Fruit fly (Drosophila melanogaster) whole organism, pupa: Measurements from ENCODE around the gene CG42763.

Experiments
- CG10348 ChIP-seq: fragments of 200-800 bp; sonication (Bioruptor generic); IDR thresholded peaks from 2 replicates; pipeline ENCODE4 v1.3.6; 2022; ENCODE audit warnings: missing biosample characterization, missing genetic modification characterization
- CG12605 ChIP-seq: fragments of 200-800 bp; sonication (Bioruptor generic); IDR thresholded peaks from 2 replicates; pipeline ENCODE4 v1.3.6; 2022; ENCODE audit warnings: missing biosample characterization, missing genetic modification characterization
- CG13204 ChIP-seq: fragments of 200-800 bp; sonication (Bioruptor generic); optimal IDR thresholded peaks from 2 replicates; lab custom pipeline; 2018; ENCODE audit warnings: missing biosample characterization, mild to moderate bottlenecking, missing genetic modification characterization, moderate library complexity
- CG14655 ChIP-seq: fragments of 200-800 bp; sonication (Bioruptor generic); optimal IDR thresholded peaks from 3 replicates; lab custom pipeline; 2017; ENCODE audit warnings: mild to moderate bottlenecking, missing biosample characterization, missing genetic modification reagents, missing genetic modification characterization
- CG15710 ChIP-seq: fragments of 200-800 bp; sonication (Bioruptor generic); optimal IDR thresholded peaks from 2 replicates; lab custom pipeline; 2018; ENCODE audit warnings: missing biosample characterization, mild to moderate bottlenecking, missing genetic modification characterization, moderate library complexity
- CG17806 ChIP-seq: fragments of 200-800 bp; sonication (Bioruptor generic); optimal IDR thresholded peaks from 2 replicates; lab custom pipeline; 2018; ENCODE audit warnings: missing biosample characterization, mild to moderate bottlenecking, missing genetic modification characterization, moderate library complexity
- CG32121 ChIP-seq: fragments of 200-800 bp; sonication (Bioruptor generic); IDR thresholded peaks from 2 replicates; pipeline ENCODE4 v1.3.6; 2022; ENCODE audit warnings: missing biosample characterization, missing genetic modification characterization
- CG34367 ChIP-seq: fragments of 200-800 bp; sonication (Bioruptor generic); optimal IDR thresholded peaks from 2 replicates; lab custom pipeline; 2018; ENCODE audit warnings: missing biosample characterization, mild to moderate bottlenecking, missing genetic modification characterization
- CG4496 ChIP-seq: fragments of 200-800 bp; sonication (Bioruptor generic); IDR thresholded peaks from 3 replicates; pipeline ENCODE4 v1.3.6; 2022; ENCODE audit warnings: missing biosample characterization, missing genetic modification characterization
- CG8159 ChIP-seq: fragments of 200-800 bp; sonication (Bioruptor generic); optimal IDR thresholded peaks from 3 replicates; lab custom pipeline; 2018; ENCODE audit warnings: missing biosample characterization, mild to moderate bottlenecking, missing genetic modification characterization, moderate library complexity
- CG8301 ChIP-seq: fragments of 200-800 bp; sonication (Bioruptor generic); optimal IDR thresholded peaks from 2 replicates; lab custom pipeline; 2018; ENCODE audit warnings: missing biosample characterization, mild to moderate bottlenecking, missing genetic modification characterization
- CG9948 ChIP-seq: fragments of 200-800 bp; sonication (Bioruptor generic); optimal IDR thresholded peaks from 2 replicates; lab custom pipeline; 2018; ENCODE audit warnings: missing biosample characterization, mild to moderate bottlenecking, missing genetic modification characterization, moderate library complexity
- D1 ChIP-seq: fragments of 200-800 bp; sonication (Bioruptor generic); optimal IDR thresholded peaks from 2 replicates; lab custom pipeline; 2018; ENCODE audit warnings: missing biosample characterization, mild to moderate bottlenecking, missing genetic modification characterization, moderate library complexity
- EcR ChIP-seq: fragments of 200-800 bp; sonication (Bioruptor generic); optimal IDR thresholded peaks from 3 replicates; lab custom pipeline; 2019; ENCODE audit warnings: missing biosample characterization, missing genetic modification characterization, mild to moderate bottlenecking, moderate library complexity, missing genetic modification reagents
- Ets98B ChIP-seq: fragments of 200-800 bp; sonication (Bioruptor generic); IDR thresholded peaks from 2 replicates; pipeline ENCODE4 v1.3.6; 2022; ENCODE audit warnings: missing biosample characterization, missing genetic modification characterization
- Pif1A ChIP-seq: fragments of 200-800 bp; sonication (Bioruptor generic); optimal IDR thresholded peaks from 3 replicates; lab custom pipeline; 2016; ENCODE audit warnings: missing biosample characterization, missing genetic modification characterization
- Snoo ChIP-seq: fragments of 200-800 bp; sonication (Bioruptor generic); optimal IDR thresholded peaks from 3 replicates; lab custom pipeline; 2017; ENCODE audit warnings: missing biosample characterization, mild to moderate bottlenecking, missing genetic modification characterization, inconsistent platforms
- fd96Ca ChIP-seq: fragments of 200-800 bp; sonication (Bioruptor generic); IDR thresholded peaks from 3 replicates; pipeline ENCODE4 v1.3.6; 2022; ENCODE audit warnings: missing biosample characterization, missing genetic modification characterization
- gl ChIP-seq: fragments of 200-800 bp; sonication (Bioruptor generic); optimal IDR thresholded peaks from 2 replicates; lab custom pipeline; 2018; ENCODE audit warnings: missing biosample characterization, mild to moderate bottlenecking, missing genetic modification characterization
- rn ChIP-seq: fragments of 200-800 bp; sonication (Bioruptor generic); IDR thresholded peaks from 2 replicates; pipeline ENCODE4 v1.3.6; 2022; ENCODE audit warnings: missing biosample characterization, missing genetic modification characterization

Gene CG42763

DNA sequence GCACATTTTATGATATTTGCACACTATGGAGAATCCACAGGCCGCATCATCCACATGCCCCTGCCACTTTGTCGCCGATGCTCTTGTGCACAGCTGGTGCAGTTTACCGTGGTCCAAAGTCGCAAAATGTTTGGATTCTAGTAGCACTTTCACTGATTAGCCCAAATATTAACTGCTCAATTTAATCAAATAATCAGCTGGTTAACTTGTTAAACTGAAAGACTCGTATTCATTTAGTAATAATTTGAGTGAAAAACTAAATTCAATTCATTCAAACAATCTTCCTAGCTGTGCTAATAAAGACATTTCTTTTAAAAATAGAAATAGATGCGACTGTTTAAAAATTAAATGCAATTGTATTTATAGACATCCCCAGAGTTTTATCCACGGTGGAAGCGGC is 23.2 kb upstream of the CG42763 start:
- TF ChIP-seq Pif1A (GFP tag; lab: Kevin White, UChicago) (peak; percentile 12), EcR (GFP tag; lab: Kevin White, UChicago) (no peak), fd96Ca (GFP tag; lab: Robert Waterston, UW) (no peak), CG9948 (tag; lab: Kevin White, UChicago) (no peak), CG15710 (no peak), CG4496 (no peak), rn (GFP tag; lab: Robert Waterston, UW) (no peak), CG17806 (tag; lab: Kevin White, UChicago) (no peak), CG8301 (tag; lab: Kevin White, UChicago) (peak; percentile 25), CG14655 (GFP tag; lab: Kevin White, UChicago) (peak; percentile 30)

DNA sequence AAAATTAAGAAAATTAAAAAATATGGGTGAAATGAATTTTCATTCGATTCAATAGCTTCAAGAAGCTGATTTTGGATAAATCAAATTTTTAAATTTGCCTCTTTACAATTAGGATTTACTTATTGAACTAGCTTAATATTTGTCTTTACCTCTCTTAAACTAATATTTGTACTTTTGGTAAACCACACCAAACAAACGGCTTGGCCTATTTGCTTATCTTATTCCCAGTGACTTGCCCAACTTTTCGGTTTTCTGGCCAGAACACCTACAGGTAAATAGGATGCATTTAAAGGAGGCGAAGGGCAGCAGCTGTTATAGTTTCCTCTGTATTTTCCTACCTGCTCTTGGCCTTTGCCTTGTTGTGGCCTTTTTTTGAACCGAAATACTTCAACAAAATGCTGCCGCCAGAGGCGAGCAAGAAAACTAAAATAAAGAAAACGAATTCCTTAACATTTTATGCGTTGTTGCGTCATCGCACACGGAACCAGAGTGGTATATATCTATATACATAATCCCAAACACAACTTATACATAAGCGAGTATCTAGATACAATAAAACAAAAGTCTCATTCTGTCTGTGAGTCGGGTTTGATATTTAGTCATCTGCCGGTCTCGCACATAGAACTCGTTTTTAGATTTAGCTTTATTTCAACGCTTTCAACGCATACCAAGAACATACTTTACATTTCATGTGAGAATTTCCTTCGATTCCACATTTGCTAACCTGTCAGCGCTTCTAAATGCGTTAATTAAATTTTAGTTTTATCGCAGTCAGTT is 21.1 kb upstream of the CG42763 start:
- TF ChIP-seq CG13204 (GFP tag; lab: Kevin White, UChicago): no peak
- no peak for TF ChIP-seq CG8159 (tag; lab: Kevin White, UChicago)
- TF ChIP-seq CG10348 (GFP tag; lab: Robert Waterston, UW): no peak
- TF ChIP-seq CG15710: no peak
- TF ChIP-seq CG32121 (GFP tag; lab: Robert Waterston, UW): no peak
- no peak for TF ChIP-seq EcR (GFP tag; lab: Kevin White, UChicago)
- TF ChIP-seq gl (tag; lab: Kevin White, UChicago): no peak
- no peak for TF ChIP-seq CG12605 (GFP tag; lab: Robert Waterston, UW)
- TF ChIP-seq D1 (tag; lab: Kevin White, UChicago): no peak
- TF ChIP-seq Pif1A (GFP tag; lab: Kevin White, UChicago): no peak

dm6 chr2L:8164219-8164618 is 19.3 kb upstream of the CG42763 start:
- TF ChIP-seq fd96Ca (GFP tag; lab: Robert Waterston, UW): no peak
- TF ChIP-seq CG4496: no peak
- no peak for TF ChIP-seq rn (GFP tag; lab: Robert Waterston, UW)
- TF ChIP-seq EcR (GFP tag; lab: Kevin White, UChicago): no peak
- TF ChIP-seq D1 (tag; lab: Kevin White, UChicago): no peak
- no peak for TF ChIP-seq Ets98B (GFP tag; lab: Robert Waterston, UW)
- no peak for TF ChIP-seq CG8159 (tag; lab: Kevin White, UChicago)
- TF ChIP-seq CG13204 (GFP tag; lab: Kevin White, UChicago): no peak
- no peak for TF ChIP-seq gl (tag; lab: Kevin White, UChicago)
- TF ChIP-seq, all 21 proteins: peak for 0

- TF ChIP-seq D1 (tag; lab: Kevin White, UChicago) (no peak), CG32121 (GFP tag; lab: Robert Waterston, UW) (no peak), CG9948 (tag; lab: Kevin White, UChicago) (no peak), fd96Ca (GFP tag; lab: Robert Waterston, UW) (no peak), CG14655 (GFP tag; lab: Kevin White, UChicago) (no peak), rn (GFP tag; lab: Robert Waterston, UW) (no peak), CG13204 (GFP tag; lab: Kevin White, UChicago) (no peak)
Measured at dm6 chr2L:8163588-8164166, 18.8 kb upstream of the CG42763 start.

dm6 chr2L:8163025-8163351 is 18.1 kb upstream of the CG42763 start, which contains the start of gene Piezo:
TSS of gene Piezo (plus strand) at chr2L:8163073.
- no peak for TF ChIP-seq CG14655 (GFP tag; lab: Kevin White, UChicago)
- no peak for TF ChIP-seq CG10348 (GFP tag; lab: Robert Waterston, UW)
- TF ChIP-seq Ets98B (GFP tag; lab: Robert Waterston, UW): no peak
- no peak for TF ChIP-seq CG4496
- TF ChIP-seq CG8159 (tag; lab: Kevin White, UChicago): no peak
- TF ChIP-seq CG17806 (tag; lab: Kevin White, UChicago): no peak
- TF ChIP-seq gl (tag; lab: Kevin White, UChicago): no peak
- TF ChIP-seq CG34367 (tag; lab: Kevin White, UChicago): no peak
- no peak for TF ChIP-seq EcR (GFP tag; lab: Kevin White, UChicago)
- TF ChIP-seq CG8301 (tag; lab: Kevin White, UChicago): no peak
- TF ChIP-seq CG13204 (GFP tag; lab: Kevin White, UChicago): no peak
- TF ChIP-seq CG12605 (GFP tag; lab: Robert Waterston, UW): no peak
- no peak for TF ChIP-seq fd96Ca (GFP tag; lab: Robert Waterston, UW)
- no peak for TF ChIP-seq CG15710
- TF ChIP-seq Pif1A (GFP tag; lab: Kevin White, UChicago): no peak
- no peak for TF ChIP-seq CG32121 (GFP tag; lab: Robert Waterston, UW)
- TF ChIP-seq CG9948 (tag; lab: Kevin White, UChicago): no peak
- no peak for TF ChIP-seq D1 (tag; lab: Kevin White, UChicago)
- no peak for TF ChIP-seq rn (GFP tag; lab: Robert Waterston, UW)
- TF ChIP-seq Snoo (tag; lab: Kevin White, UChicago): no peak
